Worm (Caenorhabditis elegans): ENCODE data around the gene grd-7.

grd-7 gene

DNA sequence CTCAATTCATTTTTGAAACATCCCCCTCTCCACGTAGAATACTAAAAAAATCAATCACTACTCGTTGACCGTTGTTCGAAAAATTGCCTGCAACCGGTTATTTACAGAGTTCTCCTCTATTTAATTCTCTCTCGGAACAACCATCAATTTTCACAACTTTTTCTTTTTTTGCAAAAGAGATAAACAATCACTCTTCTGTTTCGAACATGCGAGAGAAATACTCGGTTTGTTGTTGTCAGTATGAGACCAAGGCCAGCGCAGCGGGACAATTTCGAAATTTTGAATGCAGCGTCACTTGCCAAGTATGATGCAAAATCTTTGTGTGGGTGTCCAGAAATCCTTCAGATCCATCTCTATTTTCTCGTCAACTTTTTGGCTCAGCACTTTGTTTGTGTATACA is 39.0 kb downstream of the grd-7 start (continued):
- TF ChIP-seq nhr-41 (GFP tag; IDR thresholded peaks at IDR 0.05) (no peak), daf-16 (GFP tag; optimal IDR thresholded peaks at IDR 0.05) (peak in 1 of 2 experiments; percentile 78), daf-16 (tag; optimal IDR thresholded peaks at IDR 0.05) (peak; percentile 31), nhr-48 (tag; optimal IDR thresholded peaks at IDR 0.05) (no peak), nhr-11 (tag; optimal IDR thresholded peaks at IDR 0.05) (no peak), snpc-1.2 (GFP tag; IDR thresholded peaks at IDR 0.05) (no peak), zag-1 (tag; optimal IDR thresholded peaks at IDR 0.05) (no peak), pha-4 (GFP tag; IDR thresholded peaks at IDR 0.05) (no peak), pha-4 (tag; optimal IDR thresholded peaks at IDR 0.05) (no peak), Y5F2A.4 (GFP tag; optimal IDR thresholded peaks at IDR 0.05) (no peak), daf-12 (tag; optimal IDR thresholded peaks at IDR 0.05) (no peak), php-3 (GFP tag; IDR thresholded peaks at IDR 0.05) (no peak), aly-2 (tag; optimal IDR thresholded peaks at IDR 0.05) (no peak), dmd-9 (GFP tag; IDR thresholded peaks at IDR 0.05) (no peak), dpl-1 (GFP tag; optimal IDR thresholded peaks at IDR 0.05) (no peak), F49E8.2 (tag; optimal IDR thresholded peaks at IDR 0.05; ENCODE audit: borderline replicate concordance) (no peak), nhr-42 (GFP tag; IDR thresholded peaks at IDR 0.05) (no peak), hif-1 (tag; optimal IDR thresholded peaks at IDR 0.05) (no peak), madf-9 (GFP tag; conservative IDR thresholded peaks at IDR 0.05) (no peak), lir-3 (tag; optimal IDR thresholded peaks at IDR 0.05) (no peak), spr-3 (GFP tag; optimal IDR thresholded peaks at IDR 0.05) (no peak), spr-1 (tag; optimal IDR thresholded peaks at IDR 0.05) (no peak), mep-1 (tag; optimal IDR thresholded peaks at IDR 0.05) (peak; percentile 53), ceh-62 (tag; optimal IDR thresholded peaks at IDR 0.05) (no peak), T20F7.1 (GFP tag; optimal IDR thresholded peaks at IDR 0.05) (no peak), nhr-10 (tag; optimal IDR thresholded peaks at IDR 0.05) (no peak), lin-13 (GFP tag; optimal IDR thresholded peaks at IDR 0.05) (no peak), ctbp-1 (GFP tag; IDR thresholded peaks at IDR 0.05) (no peak), dmd-6 (GFP tag; IDR thresholded peaks at IDR 0.05) (no peak), cey-2 (tag; optimal IDR thresholded peaks at IDR 0.05; ENCODE audit: borderline replicate concordance, insufficient read depth) (no peak), mdt-29 (GFP tag; IDR thresholded peaks at IDR 0.05) (no peak), ztf-11 (tag; optimal IDR thresholded peaks at IDR 0.05) (no peak), nhr-28 (tag; optimal IDR thresholded peaks at IDR 0.05) (peak; percentile 17), mxl-3 (GFP tag; optimal IDR thresholded peaks at IDR 0.05) (no peak), set-16 (GFP tag; IDR thresholded peaks at IDR 0.05) (no peak), unc-39 (tag; optimal IDR thresholded peaks at IDR 0.05) (no peak), nhr-25 (tag; optimal IDR thresholded peaks at IDR 0.05; ENCODE audit: borderline replicate concordance, insufficient read depth) (peak; percentile 45), nhr-237 (tag; optimal IDR thresholded peaks at IDR 0.05) (no peak), nhr-102 (tag; optimal IDR thresholded peaks at IDR 0.05) (no peak), lin-38 (GFP tag; IDR thresholded peaks at IDR 0.05) (no peak), Y105C5A.15 (GFP tag; IDR thresholded peaks at IDR 0.05) (no peak), dve-1 (tag; optimal IDR thresholded peaks at IDR 0.05; ENCODE audit: insufficient read depth) (peak; percentile 58), ceh-32 (tag; optimal IDR thresholded peaks at IDR 0.05; ENCODE audit: poor library complexity) (no peak), madf-5 (GFP tag; IDR thresholded peaks at IDR 0.05) (no peak), skn-1 (tag; optimal IDR thresholded peaks at IDR 0.05) (peak; percentile 31), sdz-12 (GFP tag; optimal IDR thresholded peaks at IDR 0.05) (no peak), jun-1 (tag; optimal IDR thresholded peaks at IDR 0.05) (no peak), nhr-76 (tag; optimal IDR thresholded peaks at IDR 0.05) (no peak), mes-2 (tag; optimal IDR thresholded peaks at IDR 0.05; ENCODE audit: poor library complexity, severe bottlenecking) (peak; percentile 13), nhr-111 (GFP tag; optimal IDR thresholded peaks at IDR 0.05) (no peak), aha-1 (tag) (peak; percentile 73), egl-27 (tag; optimal IDR thresholded peaks at IDR 0.05) (no peak)

Data from whole organism, L4 larva.